Fruit fly (Drosophila melanogaster): Measurements from ENCODE around the gene CG34116.

Gene CG34116

DNA sequence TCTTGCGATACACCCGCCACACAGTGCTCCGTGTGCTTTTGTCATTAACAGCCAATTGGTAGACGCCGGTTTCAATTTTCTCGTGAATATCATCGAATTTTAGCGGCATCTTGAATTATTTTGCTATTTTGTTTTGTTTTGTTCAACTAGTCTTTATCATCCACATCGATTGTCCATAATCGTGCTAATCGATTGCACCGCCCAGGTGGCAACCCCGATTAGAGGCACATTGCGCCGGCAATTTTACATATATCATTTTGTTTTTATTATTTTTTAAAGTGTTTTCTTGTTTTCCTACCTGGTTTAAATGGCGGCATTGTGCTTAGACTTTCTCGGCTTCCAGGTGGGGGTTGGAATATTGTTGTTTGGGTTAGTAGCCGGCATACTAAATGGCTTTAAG lies at the start of gene CG34116:
TSS of gene CG34116 (minus strand) at position 142 of the 400 bp plus-strand sequence.
- TF ChIP-seq Ets96B (tag; optimal IDR thresholded peaks at IDR 0.05) (no peak), Eip75B (GFP tag; optimal IDR thresholded peaks at IDR 0.05) (no peak), CG1621 (tag; optimal IDR thresholded peaks at IDR 0.05) (no peak), Ets21C (GFP tag; optimal IDR thresholded peaks at IDR 0.05) (no peak), cyc (GFP tag; optimal IDR thresholded peaks at IDR 0.05) (no peak), CG6792 (GFP tag; optimal IDR thresholded peaks at IDR 0.05) (no peak), CG10631 (GFP tag; optimal IDR thresholded peaks at IDR 0.05) (no peak), OdsH (GFP tag; optimal IDR thresholded peaks at IDR 0.05) (no peak), CG7368 (GFP tag; optimal IDR thresholded peaks at IDR 0.05) (no peak)

DNA sequence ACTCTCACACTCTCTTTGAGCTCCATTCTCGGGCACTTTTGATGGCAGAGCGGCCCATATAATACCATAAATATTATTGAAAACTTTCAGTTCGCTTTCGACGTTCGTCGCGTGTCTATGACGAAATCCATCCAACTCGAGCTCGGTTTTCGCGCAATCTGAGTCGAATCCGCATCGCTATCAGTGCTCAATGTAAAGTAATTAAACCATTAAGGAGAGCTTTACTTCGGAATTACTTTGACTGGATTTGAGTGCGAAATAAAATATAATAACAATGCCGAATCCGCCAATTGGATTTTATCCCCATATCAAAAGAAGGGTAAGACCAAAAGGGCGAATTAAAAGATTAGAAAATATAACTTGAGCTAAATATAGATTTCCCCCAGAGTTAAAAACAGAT lies 42.2 kb upstream of the CG34116 start:
- TF ChIP-seq CG1621 (tag; optimal IDR thresholded peaks at IDR 0.05) = no peak
- TF ChIP-seq Eip78C (GFP tag) = peak; percentile 68

DNA sequence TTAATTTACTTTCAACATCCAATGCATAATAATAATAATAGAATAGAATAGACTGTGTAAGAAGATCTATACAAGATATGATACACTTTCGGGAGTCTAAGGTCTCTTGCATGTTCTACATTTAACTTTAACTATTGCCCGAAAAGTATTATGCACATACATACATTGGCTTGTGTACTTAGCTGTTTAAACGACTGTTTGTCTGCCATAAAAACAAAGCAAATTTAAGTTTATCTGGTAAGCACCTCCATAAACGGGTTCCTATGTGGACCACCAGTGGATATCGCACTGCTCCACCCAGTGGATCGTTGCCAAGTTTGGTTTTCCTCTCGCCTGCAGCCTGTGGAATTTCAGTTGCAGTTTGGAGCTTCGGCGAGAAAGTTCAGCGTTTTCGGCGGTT lies 41.1 kb upstream of the CG34116 start:
- TF ChIP-seq Ets21C (GFP tag; optimal IDR thresholded peaks at IDR 0.05) (no peak), fkh (GFP tag; optimal IDR thresholded peaks at IDR 0.05) (peak; percentile 87), CG8319 (GFP tag; optimal IDR thresholded peaks at IDR 0.05) (no peak), Eip78C (GFP tag) (peak; percentile 14), CG8632 (GFP tag; optimal IDR thresholded peaks at IDR 0.05) (no peak), Hr4 (GFP tag; optimal IDR thresholded peaks at IDR 0.05) (no peak), CG10631 (GFP tag; optimal IDR thresholded peaks at IDR 0.05) (no peak)

DNA sequence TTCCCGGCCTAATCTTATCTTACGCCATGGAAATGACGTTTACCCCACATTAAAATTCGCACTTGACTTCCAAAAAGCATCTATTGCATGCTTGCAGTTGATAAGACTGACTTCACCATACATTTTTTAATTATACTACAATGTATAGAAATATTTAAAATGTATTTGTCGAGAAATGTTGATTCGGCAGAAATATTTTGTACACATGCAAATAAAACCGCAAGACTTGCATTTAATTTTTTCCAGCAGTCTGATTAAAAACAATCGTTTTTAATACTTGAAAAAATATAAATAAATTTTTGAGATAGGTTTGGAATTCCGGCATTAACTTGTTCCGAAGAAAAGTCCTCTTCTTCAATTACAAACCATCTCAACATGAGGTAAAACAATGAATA lies 40.1 kb upstream of the CG34116 start:
- TF ChIP-seq Eip93F (GFP tag; optimal IDR thresholded peaks at IDR 0.05) = no peak
- TF ChIP-seq eg (GFP tag; IDR thresholded peaks at IDR 0.05) = no peak
- no peak for TF ChIP-seq lz (GFP tag; optimal IDR thresholded peaks at IDR 0.05)
- TF ChIP-seq vri (GFP tag; optimal IDR thresholded peaks at IDR 0.05) = peak; percentile 69
- TF ChIP-seq Ets21C (GFP tag; optimal IDR thresholded peaks at IDR 0.05) = no peak

DNA sequence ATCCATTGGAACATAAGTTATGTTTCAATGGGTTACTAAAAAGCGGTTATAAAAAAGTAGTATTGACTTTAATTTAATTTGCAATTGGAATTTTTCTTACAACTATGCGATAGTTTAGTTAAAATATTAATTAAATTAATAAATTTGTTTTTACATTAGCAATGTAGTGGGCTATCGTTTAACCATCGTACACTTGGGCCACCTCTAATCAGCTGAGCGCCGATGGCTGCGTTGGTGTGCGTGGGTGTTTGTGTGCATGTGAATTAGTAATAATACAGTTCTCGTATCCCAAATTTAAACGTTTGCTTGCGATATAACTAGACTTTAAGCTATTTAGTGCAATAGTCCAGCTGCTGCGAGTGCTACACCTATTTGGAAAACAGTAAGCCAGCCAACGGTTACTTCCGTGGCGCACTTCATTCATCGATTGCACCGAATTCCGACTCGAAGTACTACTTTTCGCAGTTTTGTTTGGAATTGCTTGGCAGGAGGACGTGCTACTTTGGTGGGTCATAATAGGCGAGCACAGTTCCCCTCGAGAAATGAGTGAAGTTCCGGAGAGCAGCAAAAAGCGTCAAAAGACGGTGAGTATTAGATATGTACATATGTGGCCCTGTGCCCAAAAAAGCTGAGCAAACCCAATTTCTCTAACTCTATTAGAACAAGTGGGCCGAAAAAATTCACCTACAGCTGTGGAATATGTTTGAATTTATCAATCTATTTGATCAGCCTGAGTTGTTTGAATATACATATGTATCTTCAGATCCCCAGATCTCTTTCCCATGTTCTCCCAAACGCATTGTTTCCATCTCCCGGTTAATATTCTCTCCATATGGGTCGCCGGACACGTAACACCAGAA lies 39.4 kb upstream of the CG34116 start, which contains the start of gene Papss:
TSS of gene Papss (plus strand) at position 247 of the 860 bp plus-strand sequence.
- TF ChIP-seq CG6163 (GFP tag; IDR thresholded peaks at IDR 0.05) = peak; percentile 29; the same call in 1 of the 3 replicates
- TF ChIP-seq Lpt (GFP tag; optimal IDR thresholded peaks at IDR 0.05) = no peak
- TF ChIP-seq CG6276 (GFP tag; optimal IDR thresholded peaks at IDR 0.05) = no peak
- TF ChIP-seq CG4318 (GFP tag; optimal IDR thresholded peaks at IDR 0.05) = no peak
- no peak for TF ChIP-seq eg (GFP tag; IDR thresholded peaks at IDR 0.05)
- no peak for TF ChIP-seq Gug (GFP tag; IDR thresholded peaks at IDR 0.05)
- TF ChIP-seq vri (GFP tag; optimal IDR thresholded peaks at IDR 0.05) = no peak
- TF ChIP-seq CG31627 (GFP tag; optimal IDR thresholded peaks at IDR 0.05) = peak; percentile 3
- TF ChIP-seq Ets96B (tag; optimal IDR thresholded peaks at IDR 0.05) = no peak
- no peak for TF ChIP-seq dsx (GFP tag; optimal IDR thresholded peaks at IDR 0.05; ENCODE audit: poor library complexity, severe bottlenecking)
- TF ChIP-seq lz (GFP tag; optimal IDR thresholded peaks at IDR 0.05) = peak; percentile 49
- no peak for TF ChIP-seq CG6792 (GFP tag; optimal IDR thresholded peaks at IDR 0.05)
- peak; percentile 66 for TF ChIP-seq esn (GFP tag; optimal IDR thresholded peaks at IDR 0.05)
- TF ChIP-seq Eip75B (GFP tag; optimal IDR thresholded peaks at IDR 0.05) = no peak
- no peak for TF ChIP-seq CG15336 (GFP tag; IDR thresholded peaks at IDR 0.05)
- no peak for TF ChIP-seq Ets21C (GFP tag; optimal IDR thresholded peaks at IDR 0.05)
- TF ChIP-seq Eip78C (GFP tag) = no peak
- no peak for TF ChIP-seq Eip93F (GFP tag; optimal IDR thresholded peaks at IDR 0.05)
- TF ChIP-seq svp (GFP tag) = no peak
- TF ChIP-seq CG3032 (tag; optimal IDR thresholded peaks at IDR 0.05) = no peak
- TF ChIP-seq fd59A (GFP tag; optimal IDR thresholded peaks at IDR 0.05) = no peak
- no peak for TF ChIP-seq CG1621 (tag; optimal IDR thresholded peaks at IDR 0.05)

DNA sequence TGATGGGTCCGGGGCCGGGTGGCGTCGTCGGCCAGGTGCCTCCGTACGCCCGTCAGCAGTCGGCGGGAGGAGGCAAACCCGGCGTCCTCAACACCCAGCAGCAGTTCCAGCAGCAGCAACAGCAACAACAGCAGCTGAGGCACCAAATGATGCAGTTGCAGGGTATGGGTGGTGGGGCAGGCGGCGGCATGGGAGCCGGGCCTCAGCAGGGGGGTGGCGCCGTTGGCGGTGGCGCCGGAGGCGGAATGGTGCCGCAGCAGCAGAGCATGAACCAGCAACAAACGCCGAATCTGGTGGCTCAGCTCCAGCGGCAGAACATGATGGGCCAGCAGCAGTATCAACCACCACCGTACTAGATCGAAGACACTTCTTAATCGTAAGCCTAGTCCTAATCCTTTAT lies 38.7 kb upstream of the CG34116 start:
- TF ChIP-seq Ets21C (GFP tag; optimal IDR thresholded peaks at IDR 0.05) (no peak), CG3919 (GFP tag; optimal IDR thresholded peaks at IDR 0.05) (no peak), CG11762 (GFP tag; optimal IDR thresholded peaks at IDR 0.05; ENCODE audit: insufficient read depth) (no peak), Smox (GFP tag; optimal IDR thresholded peaks at IDR 0.05) (no peak), Hr4 (GFP tag; optimal IDR thresholded peaks at IDR 0.05) (no peak), salr (GFP tag; optimal IDR thresholded peaks at IDR 0.05) (no peak), CG6163 (GFP tag; IDR thresholded peaks at IDR 0.05) (no peak), esn (GFP tag; optimal IDR thresholded peaks at IDR 0.05) (no peak)
